Worm (Caenorhabditis elegans) whole organism, L4 larva: ENCODE measurements around the gene F52G3.7.

ENCODE experiments used
- D1046.2 ChIP-seq: fragments of 200-800 bp; sonication (Bioruptor generic); IDR thresholded peaks from 2 replicates; pipeline ENCODE4 v1.3.6; 2022; ENCODE audit warnings: missing genetic modification characterization, missing compliant biosample characterization
- F44E2.7 ChIP-seq: fragments of 200-800 bp; sonication (Bioruptor generic); IDR thresholded peaks from 2 replicates; pipeline ENCODE4 v2.1.2; 2022; ENCODE audit warnings: missing genetic modification characterization, missing compliant biosample characterization
- Y5F2A.4 ChIP-seq: fragments of 200-800 bp; sonication (Bioruptor generic); optimal IDR thresholded peaks from 2 replicates; lab custom pipeline; 2018; ENCODE audit warnings: mild to moderate bottlenecking, missing genetic modification characterization, missing compliant biosample characterization
- ZK546.5 ChIP-seq, 2 experiments: sonication (generic microtip); optimal IDR thresholded peaks; 2 replicates each; lab custom pipeline; 2017; ENCODE audit warnings: missing biosample characterization in 2 of 2, missing genetic modification characterization in 2 of 2
- aly-2 ChIP-seq: sonication (generic microtip); optimal IDR thresholded peaks from 2 replicates; lab custom pipeline; 2018; ENCODE audit warnings: missing biosample characterization, missing genetic modification characterization
- ama-1 ChIP-seq: fragments of 150-350 bp; optimal IDR thresholded peaks from 2 replicates; lab custom pipeline; 2014; ENCODE audit warnings: inconsistent platforms, mixed read lengths
- arid-1 ChIP-seq: fragments of 200-800 bp; sonication (Bioruptor generic); conservative IDR thresholded peaks from 2 replicates; pipeline ENCODE4 v1.3.6; 2022; ENCODE audit warnings: missing genetic modification reagents, missing genetic modification characterization, missing compliant biosample characterization
- ceh-20 ChIP-seq: fragments of 200-800 bp; sonication (Bioruptor generic); IDR thresholded peaks from 2 replicates; pipeline ENCODE4 v1.3.6; 2022; ENCODE audit warnings: missing genetic modification reagents, missing genetic modification characterization, missing compliant biosample characterization
- ceh-28 ChIP-seq: fragments of 150-350 bp; optimal IDR thresholded peaks from 2 replicates; lab custom pipeline; 2014; ENCODE audit warnings: missing biosample characterization, missing genetic modification reagents, missing genetic modification characterization
- ceh-62 ChIP-seq: sonication (generic microtip); optimal IDR thresholded peaks from 2 replicates; lab custom pipeline; 2017; ENCODE audit warnings: missing biosample characterization, missing genetic modification characterization
- ceh-82 ChIP-seq: sonication (generic microtip); optimal IDR thresholded peaks from 2 replicates; lab custom pipeline; 2017; ENCODE audit warnings: missing biosample characterization, missing genetic modification characterization
- ces-1 ChIP-seq: fragments of 150-350 bp; sonication (generic microtip); optimal IDR thresholded peaks from 4 replicates; lab custom pipeline; 2014; ENCODE audit warnings: missing biosample characterization, missing genetic modification reagents, missing genetic modification characterization
- cey-2 ChIP-seq: sonication (generic microtip); optimal IDR thresholded peaks from 3 replicates; lab custom pipeline; 2017; ENCODE audit warnings: missing genetic modification characterization, mild to moderate bottlenecking, missing compliant biosample characterization, antibody characterized with exemption, borderline replicate concordance; ENCODE audit not compliant: insufficient read depth
- daf-12 ChIP-seq: fragments of 150-350 bp; optimal IDR thresholded peaks from 2 replicates; lab custom pipeline; 2014; ENCODE audit warnings: missing biosample characterization, missing genetic modification reagents, missing genetic modification characterization
- daf-16 ChIP-seq, 3 experiments: sonication (generic microtip); optimal IDR thresholded peaks; 2 replicates each; lab custom pipeline; 2016 to 2017; ENCODE audit warnings: missing genetic modification characterization in 3 of 3, missing genetic modification reagents in 3 of 3, mild to moderate bottlenecking in 2 of 3, missing compliant biosample characterization in 2 of 3, missing biosample characterization in 1 of 3, moderate library complexity in 1 of 3
- daf-19 ChIP-seq: fragments of 200-800 bp; sonication (Bioruptor generic); conservative IDR thresholded peaks from 2 replicates; pipeline ENCODE4 v1.3.6; 2022; ENCODE audit warnings: missing genetic modification characterization, missing compliant biosample characterization
- dmd-6 ChIP-seq: fragments of 200-800 bp; sonication (Bioruptor generic); IDR thresholded peaks from 2 replicates; pipeline ENCODE4 v1.3.6; 2022; ENCODE audit warnings: missing genetic modification reagents, missing genetic modification characterization, missing compliant biosample characterization
- dmd-8 ChIP-seq: fragments of 200-800 bp; sonication (Bioruptor generic); IDR thresholded peaks from 2 replicates; pipeline ENCODE4 v1.3.6; 2022; ENCODE audit warnings: missing genetic modification characterization, missing compliant biosample characterization
- dpl-1 ChIP-seq: fragments of 150-350 bp; optimal IDR thresholded peaks from 2 replicates; lab custom pipeline; 2014; ENCODE audit warnings: missing biosample characterization, missing genetic modification reagents, missing genetic modification characterization
- gei-8 ChIP-seq: fragments of 200-800 bp; sonication (Bioruptor generic); optimal IDR thresholded peaks from 2 replicates; lab custom pipeline; 2018; ENCODE audit warnings: mild to moderate bottlenecking, missing genetic modification characterization, missing compliant biosample characterization
- hif-1 ChIP-seq, 2 experiments: sonication (generic microtip); optimal IDR thresholded peaks; 2 replicates each; lab custom pipeline; 2016 to 2017; ENCODE audit warnings: missing compliant biosample characterization in 2 of 2, missing genetic modification characterization in 2 of 2, missing genetic modification reagents in 2 of 2, missing genotype in 2 of 2, mild to moderate bottlenecking in 1 of 2
- hmg-1.1 ChIP-seq: fragments of 200-800 bp; sonication (Bioruptor generic); IDR thresholded peaks from 2 replicates; pipeline ENCODE4 v1.3.6; 2022; ENCODE audit warnings: missing genetic modification reagents, missing genetic modification characterization, missing compliant biosample characterization
- lin-39 ChIP-seq: fragments of 150-350 bp; optimal IDR thresholded peaks from 2 replicates; lab custom pipeline; 2014; ENCODE audit warnings: missing biosample characterization, missing genetic modification reagents, missing genetic modification characterization
- madf-5 ChIP-seq, 2 experiments: fragments of 200-800 bp; sonication (Bioruptor generic); IDR thresholded peaks; 2 replicates each; pipeline ENCODE4 v1.3.6; 2022; ENCODE audit warnings: missing compliant biosample characterization in 2 of 2, missing genetic modification characterization in 2 of 2
- madf-9 ChIP-seq: fragments of 200-800 bp; sonication (Bioruptor generic); conservative IDR thresholded peaks from 2 replicates; pipeline ENCODE4 v1.3.6; 2022; ENCODE audit warnings: missing genetic modification reagents, missing genetic modification characterization, missing compliant biosample characterization
- mep-1 ChIP-seq: fragments of 150-350 bp; sonication (generic microtip); optimal IDR thresholded peaks from 3 replicates; lab custom pipeline; 2014; ENCODE audit warnings: missing biosample characterization, missing genetic modification characterization
- mxl-3 ChIP-seq: fragments of 200-800 bp; sonication (Bioruptor generic); optimal IDR thresholded peaks from 2 replicates; lab custom pipeline; 2018; ENCODE audit warnings: mild to moderate bottlenecking, missing genetic modification characterization, missing compliant biosample characterization
- nhr-237 ChIP-seq: sonication (generic microtip); optimal IDR thresholded peaks from 2 replicates; lab custom pipeline; 2017; ENCODE audit warnings: missing biosample characterization, missing genetic modification characterization
- nhr-6 ChIP-seq: fragments of 150-350 bp; optimal IDR thresholded peaks from 2 replicates; lab custom pipeline; 2014; ENCODE audit warnings: missing biosample characterization, missing genetic modification characterization
- pha-4 ChIP-seq, 2 experiments: fragments of 150-350 bp in 1 of 2; fragments of 200-800 bp in 1 of 2; sonication (Bioruptor generic) in 1 of 2; IDR thresholded peaks in 1 of 2; optimal IDR thresholded peaks in 1 of 2; 2 replicates each; pipeline versions ENCODE4 v1.3.6 to Lab custom; 2014 to 2022; ENCODE audit warnings: missing genetic modification characterization in 2 of 2, missing genetic modification reagents in 2 of 2, missing biosample characterization in 1 of 2, missing compliant biosample characterization in 1 of 2
- php-3 ChIP-seq: fragments of 200-800 bp; sonication (Bioruptor generic); IDR thresholded peaks from 2 replicates; pipeline ENCODE4 v1.3.6; 2022; ENCODE audit warnings: missing genetic modification reagents, missing genetic modification characterization, missing compliant biosample characterization
- pqm-1 ChIP-seq: sonication (generic microtip); optimal IDR thresholded peaks from 2 replicates; lab custom pipeline; 2017; ENCODE audit warnings: missing biosample characterization, missing genetic modification characterization
- spr-1 ChIP-seq: sonication (generic microtip); optimal IDR thresholded peaks from 2 replicates; lab custom pipeline; 2016; ENCODE audit warnings: mild to moderate bottlenecking, missing genetic modification characterization, missing compliant biosample characterization
- tag-97 ChIP-seq: fragments of 200-800 bp; sonication (Bioruptor generic); IDR thresholded peaks from 2 replicates; pipeline ENCODE4 v1.3.6; 2022; ENCODE audit warnings: missing genetic modification characterization, missing compliant biosample characterization
- tra-1 ChIP-seq: fragments of 200-800 bp; sonication (Bioruptor generic); IDR thresholded peaks from 2 replicates; pipeline ENCODE4 v1.3.6; 2022; ENCODE audit warnings: missing genetic modification reagents, missing genetic modification characterization, missing compliant biosample characterization
- unc-62 ChIP-seq, 3 experiments: fragments of 150-350 bp in 1 of 3; sonication (generic microtip); optimal IDR thresholded peaks in 2 of 3; peaks in 1 of 3; 1 replicate in 1 of 3; 2 replicates in 2 of 3; lab custom pipeline; 2014 to 2017; ENCODE audit warnings: missing biosample characterization in 3 of 3, missing genetic modification characterization in 3 of 3, missing genetic modification reagents in 3 of 3, missing genotype in 1 of 3
- ztf-7 ChIP-seq: fragments of 150-350 bp; optimal IDR thresholded peaks from 2 replicates; lab custom pipeline; 2014; ENCODE audit warnings: missing biosample characterization, missing genetic modification characterization

The F52G3.7 gene

ce11 chrX:16988367-16988766, 24.6 kb downstream of the F52G3.7 start:
- TF ChIP-seq arid-1 (GFP tag; lab: Robert Waterston, UW) (no peak), ZK546.5 (tag; optimal IDR thresholded peaks at IDR 0.05; lab: Kevin White, UChicago) (no peak), unc-62 (GFP tag; optimal IDR thresholded peaks at IDR 0.05 in 1 of 2; lab: Kevin White, UChicago) (peak in 1 of 2 experiments; percentile 48), unc-62 (tag; optimal IDR thresholded peaks at IDR 0.05; lab: Kevin White, UChicago) (no peak)
- TF ChIP-seq, all 104 proteins: peak for 1

ce11 chrX:16991437-16991836, 27.7 kb downstream of the F52G3.7 start:
- no peak for TF ChIP-seq madf-9 (GFP tag; lab: Robert Waterston, UW)
- TF ChIP-seq spr-1, result no peak
- TF ChIP-seq ces-1, result peak; percentile 47
- no peak for TF ChIP-seq pqm-1 (tag; lab: Kevin White, UChicago)
- TF ChIP-seq ZK546.5 (tag; optimal IDR thresholded peaks at IDR 0.05; lab: Kevin White, UChicago), result no peak
- no peak for TF ChIP-seq ceh-28 (tag; lab: Kevin White, UChicago)
- TF ChIP-seq tra-1 (GFP tag; lab: Robert Waterston, UW), result no peak
- TF ChIP-seq mep-1 (tag; lab: Kevin White, UChicago), result peak; percentile 21

ce11 chrX:16993524-16993923, 29.8 kb downstream of the F52G3.7 start:
- no peak for TF ChIP-seq madf-5 (GFP tag; IDR thresholded peaks at IDR 0.05; lab: Robert Waterston, UW)
- no peak for TF ChIP-seq nhr-237 (tag; lab: Kevin White, UChicago)
- no peak for TF ChIP-seq nhr-6
- no peak for TF ChIP-seq lin-39
- TF ChIP-seq dmd-8, result no peak
- no peak for TF ChIP-seq tra-1 (GFP tag; lab: Robert Waterston, UW)
- no peak for TF ChIP-seq D1046.2 (GFP tag; lab: Robert Waterston, UW)
- TF ChIP-seq daf-12 (tag; lab: Kevin White, UChicago), result no peak
- no peak for TF ChIP-seq ceh-28 (tag; lab: Kevin White, UChicago)
- no peak for TF ChIP-seq unc-62 (GFP tag; optimal IDR thresholded peaks at IDR 0.05 in 1 of 2; lab: Kevin White, UChicago)
- TF ChIP-seq unc-62 (tag; optimal IDR thresholded peaks at IDR 0.05; lab: Kevin White, UChicago), result no peak
- no peak for TF ChIP-seq pha-4 (GFP tag; IDR thresholded peaks at IDR 0.05; lab: Robert Waterston, UW)
- TF ChIP-seq pha-4 (tag; optimal IDR thresholded peaks at IDR 0.05; lab: Kevin White, UChicago), result no peak
- TF ChIP-seq ztf-7 (tag; lab: Kevin White, UChicago), result no peak
- no peak for TF ChIP-seq ceh-82 (tag; lab: Kevin White, UChicago)
- TF ChIP-seq aly-2 (tag; lab: Kevin White, UChicago), result no peak
- TF ChIP-seq gei-8 (GFP tag; lab: Kevin White, UChicago), result no peak
- TF ChIP-seq ceh-62, result no peak
- TF ChIP-seq, all 104 proteins: peak for 0

- TF ChIP-seq php-3 (GFP tag; lab: Robert Waterston, UW) (no peak), daf-16 (GFP tag; optimal IDR thresholded peaks at IDR 0.05; lab: Kevin White, UChicago) (no peak), daf-16 (tag; optimal IDR thresholded peaks at IDR 0.05; lab: Kevin White, UChicago) (peak; percentile 87), hmg-1.1 (GFP tag; lab: Robert Waterston, UW) (no peak), pqm-1 (tag; lab: Kevin White, UChicago) (peak; percentile 17)
Measured at ce11 chrX:16994417-16994816, 30.7 kb downstream of the F52G3.7 start.

ce11 chrX:16995149-16995885, 31.6 kb downstream of the F52G3.7 start:
- TF ChIP-seq daf-19 (no peak), tag-97 (GFP tag; lab: Robert Waterston, UW) (no peak), F44E2.7 (GFP tag; lab: Robert Waterston, UW) (no peak), dmd-6 (GFP tag; lab: Robert Waterston, UW) (0 out of 2 replicates have a peak, but pooled peaks have one; percentile 19), dpl-1 (no peak), ama-1 (lab: Kevin White, UChicago) (no peak), mxl-3 (peak; percentile 34), ceh-20 (no peak), unc-62 (GFP tag; optimal IDR thresholded peaks at IDR 0.05 in 1 of 2; lab: Kevin White, UChicago) (peak in 1 of 2 experiments; percentile 81), unc-62 (tag; optimal IDR thresholded peaks at IDR 0.05; lab: Kevin White, UChicago) (no peak), Y5F2A.4 (no peak), arid-1 (GFP tag; lab: Robert Waterston, UW) (no peak), hif-1 (tag; optimal IDR thresholded peaks at IDR 0.05; lab: Kevin White, UChicago) (no peak), cey-2 (tag; lab: Kevin White, UChicago) (no peak), hmg-1.1 (GFP tag; lab: Robert Waterston, UW) (0 out of 2 replicates have a peak, but pooled peaks have one; percentile 16)
